Worm (Caenorhabditis elegans) whole organism, L3 larva: ENCODE data around the gene F12F6.1.

Source experiments
- ama-1 ChIP-seq: fragments of 150-350 bp; optimal IDR thresholded peaks from 2 replicates; lab custom pipeline; 2018
- ceh-82 ChIP-seq: fragments of 150-350 bp; optimal IDR thresholded peaks from 2 replicates; lab custom pipeline; 2014; ENCODE audit warnings: missing biosample characterization, missing genetic modification characterization
- egl-27 ChIP-seq: sonication (generic microtip); optimal IDR thresholded peaks from 4 replicates; lab custom pipeline; 2017; ENCODE audit warnings: missing biosample characterization, missing genetic modification reagents, missing genetic modification characterization
- elt-2 ChIP-seq: sonication (generic microtip); optimal IDR thresholded peaks from 2 replicates; lab custom pipeline; 2016; ENCODE audit warnings: missing genetic modification reagents, mild to moderate bottlenecking, missing genetic modification characterization, missing compliant biosample characterization
- fkh-10 ChIP-seq: sonication (generic microtip); optimal IDR thresholded peaks from 2 replicates; lab custom pipeline; 2017; ENCODE audit warnings: missing biosample characterization, missing genetic modification reagents, missing genetic modification characterization
- jun-1 ChIP-seq: fragments of 150-350 bp; optimal IDR thresholded peaks from 2 replicates; lab custom pipeline; 2014; ENCODE audit warnings: missing biosample characterization, missing genetic modification reagents, missing genetic modification characterization
- lin-39 ChIP-seq: fragments of 150-350 bp; optimal IDR thresholded peaks from 2 replicates; lab custom pipeline; 2018; ENCODE audit warnings: missing biosample characterization, missing genetic modification reagents, missing genetic modification characterization
- nhr-28 ChIP-seq: fragments of 150-350 bp; optimal IDR thresholded peaks from 2 replicates; lab custom pipeline; 2014; ENCODE audit warnings: missing biosample characterization, missing genetic modification characterization
- nhr-76 ChIP-seq: fragments of 150-350 bp; sonication (generic microtip); optimal IDR thresholded peaks from 5 replicates; lab custom pipeline; 2014; ENCODE audit warnings: missing biosample characterization, missing genetic modification characterization
- pqm-1 ChIP-seq: fragments of 150-350 bp; optimal IDR thresholded peaks from 2 replicates; lab custom pipeline; 2017; ENCODE audit warnings: missing biosample characterization, missing genetic modification characterization, inconsistent platforms
- sea-2 ChIP-seq: fragments of 150-350 bp; sonication (generic microtip); optimal IDR thresholded peaks from 4 replicates; lab custom pipeline; 2014; ENCODE audit warnings: missing biosample characterization, missing genetic modification reagents, missing genetic modification characterization
- unc-39 ChIP-seq: sonication (generic microtip); optimal IDR thresholded peaks from 4 replicates; lab custom pipeline; 2017; ENCODE audit warnings: missing biosample characterization, missing genetic modification characterization
- unc-62 ChIP-seq: fragments of 150-350 bp; sonication (generic microtip); optimal IDR thresholded peaks from 4 replicates; lab custom pipeline; 2014; ENCODE audit warnings: missing biosample characterization, missing genetic modification reagents, missing genetic modification characterization
- ztf-11 ChIP-seq: fragments of 150-350 bp; optimal IDR thresholded peaks from 2 replicates; lab custom pipeline; 2014; ENCODE audit warnings: missing biosample characterization, missing genetic modification characterization

DNA sequence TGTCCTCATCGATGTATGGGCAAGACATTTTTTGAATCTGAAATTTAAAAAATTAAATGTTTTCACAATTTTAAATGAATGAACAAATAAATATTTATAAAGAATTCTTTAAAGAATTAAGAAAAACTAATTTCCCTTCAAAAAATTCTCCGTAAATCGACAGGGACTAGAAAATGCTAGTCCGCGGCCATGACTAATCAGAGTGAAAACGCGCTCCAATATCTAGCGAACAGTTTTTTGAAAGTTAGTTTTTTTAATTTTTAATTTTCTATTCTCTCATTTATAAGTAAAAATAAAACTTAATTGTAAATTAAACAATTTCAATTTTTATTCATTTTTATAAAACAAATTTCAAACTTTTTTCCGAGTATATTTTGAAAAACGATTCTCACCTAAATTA lies 9.1 kb downstream of the F12F6.1 start:
- no peak for TF ChIP-seq elt-2 (tag; lab: Kevin White, UChicago)
- TF ChIP-seq ceh-82 (tag; lab: Kevin White, UChicago), result no peak
- TF ChIP-seq pqm-1 (tag; lab: Kevin White, UChicago), result no peak
- TF ChIP-seq ztf-11 (tag; lab: Kevin White, UChicago), result no peak
- no peak for TF ChIP-seq unc-62
- TF ChIP-seq egl-27 (tag; lab: Kevin White, UChicago), result no peak
- no peak for TF ChIP-seq sea-2 (GFP tag; lab: Kevin White, UChicago)
- no peak for TF ChIP-seq jun-1 (tag; lab: Kevin White, UChicago)
- TF ChIP-seq lin-39, result no peak
- TF ChIP-seq nhr-28 (tag; lab: Kevin White, UChicago), result no peak
- TF ChIP-seq nhr-76 (tag; lab: Kevin White, UChicago), result no peak
- no peak for TF ChIP-seq unc-39 (tag; lab: Kevin White, UChicago)
- TF ChIP-seq ama-1, result peak; percentile 18
- no peak for TF ChIP-seq fkh-10 (GFP tag; lab: Kevin White, UChicago)
